Fruit fly (Drosophila melanogaster): ENCODE results near the gene Brd7-9.
A peak's percentile ranks its signal among the peaks of the same experiment; 100 is the strongest.

Gene Brd7-9

dm6 chr2L:7799804-7800433, 17.3 kb downstream of the Brd7-9 start, which contains the start of the genes Herp and r2d2 (continued):
- peak; percentile 83 for TF ChIP-seq da (GFP tag; optimal IDR thresholded peaks at IDR 0.05)
- TF ChIP-seq CG32772 (GFP tag; IDR thresholded peaks at IDR 0.05) = peak; percentile 92
- TF ChIP-seq Blimp-1 (GFP tag; optimal IDR thresholded peaks at IDR 0.05) = peak; percentile 75
- TF ChIP-seq nau (GFP tag; optimal IDR thresholded peaks at IDR 0.05) = peak; percentile 84
- no peak for TF ChIP-seq CG11696 (GFP tag; IDR thresholded peaks at IDR 0.05)
- peak; percentile 94 for TF ChIP-seq Rfx (GFP tag; IDR thresholded peaks at IDR 0.05)
- TF ChIP-seq gsb-n (tag; optimal IDR thresholded peaks at IDR 0.05) = peak; percentile 79
- peak; percentile 94 for TF ChIP-seq sob (GFP tag; IDR thresholded peaks at IDR 0.05)
- peak; percentile 92 for TF ChIP-seq pnt (GFP tag; optimal IDR thresholded peaks at IDR 0.05)
- TF ChIP-seq CG1832 (GFP tag; optimal IDR thresholded peaks at IDR 0.05) = no peak
- peak; percentile 86 for TF ChIP-seq CG10147 (GFP tag; optimal IDR thresholded peaks at IDR 0.05)
- peak; percentile 92 for TF ChIP-seq CG13296 (GFP tag; optimal IDR thresholded peaks at IDR 0.05)
- peak; percentile 94 for TF ChIP-seq CG13424 (tag; optimal IDR thresholded peaks at IDR 0.05)
- TF ChIP-seq dmrt99B (tag; optimal IDR thresholded peaks at IDR 0.05) = peak; percentile 87
- TF ChIP-seq tna (GFP tag; IDR thresholded peaks at IDR 0.05; ENCODE audit: partially characterized antibody) = no peak; the same call in 1 of the 2 replicates
- no peak for TF ChIP-seq CG8478 (optimal IDR thresholded peaks at IDR 0.05)
- TF ChIP-seq ATbp (GFP tag; optimal IDR thresholded peaks at IDR 0.05) = peak; percentile 67
- peak; percentile 88 for TF ChIP-seq PHDP (tag; optimal IDR thresholded peaks at IDR 0.05)
- peak; percentile 93 for TF ChIP-seq CG13894 (tag; optimal IDR thresholded peaks at IDR 0.05)
- TF ChIP-seq CG18011 (GFP tag; optimal IDR thresholded peaks at IDR 0.05) = peak; percentile 61
- TF ChIP-seq CG17361 (GFP tag; IDR thresholded peaks at IDR 0.05) = peak; percentile 94
- TF ChIP-seq Sry-δ (GFP tag; optimal IDR thresholded peaks at IDR 0.05) = peak; percentile 86
- peak; percentile 93 for TF ChIP-seq gem (tag; optimal IDR thresholded peaks at IDR 0.05)
- peak; percentile 96 for TF ChIP-seq CHES-1-like (GFP tag; optimal IDR thresholded peaks at IDR 0.05)
- peak; percentile 61 for TF ChIP-seq MTF-1 (GFP tag; optimal IDR thresholded peaks at IDR 0.05; ENCODE audit: borderline replicate concordance)
- TF ChIP-seq Hey (tag; optimal IDR thresholded peaks at IDR 0.05) = peak; percentile 82
- TF ChIP-seq H2.0 (GFP tag; IDR thresholded peaks at IDR 0.05) = peak; percentile 80
- peak; percentile 90 for TF ChIP-seq esg (GFP tag; conservative IDR thresholded peaks at IDR 0.05)
- peak; percentile 68 for TF ChIP-seq E2f1 (GFP tag; IDR thresholded peaks at IDR 0.05)
- TF ChIP-seq sens (GFP tag) = peak; percentile 98
- TF ChIP-seq CG11456 (GFP tag; IDR thresholded peaks at IDR 0.05) = peak; percentile 88
- peak; percentile 86 for TF ChIP-seq HLH3B (GFP tag; IDR thresholded peaks at IDR 0.05)
- TF ChIP-seq sna (GFP tag; IDR thresholded peaks at IDR 0.05; ENCODE audit: partially characterized antibody) = peak; percentile 80
- TF ChIP-seq Dip3 (GFP tag; optimal IDR thresholded peaks at IDR 0.05) = peak; percentile 93
- no peak; the same call in none of the 2 replicates for TF ChIP-seq CG42726 (GFP tag; IDR thresholded peaks at IDR 0.05; ENCODE audit: partially characterized antibody)
- peak; percentile 85 for TF ChIP-seq CG15601 (tag; optimal IDR thresholded peaks at IDR 0.05)
- TF ChIP-seq ro (GFP tag; IDR thresholded peaks at IDR 0.05) = peak; percentile 67
- peak; percentile 88 for TF ChIP-seq Optix (GFP tag; IDR thresholded peaks at IDR 0.05)
- peak; percentile 65; the same call in 1 of the 2 replicates for TF ChIP-seq toy (GFP tag; IDR thresholded peaks at IDR 0.05)
- TF ChIP-seq gsb (GFP tag; IDR thresholded peaks at IDR 0.05) = peak; percentile 71
- peak; percentile 94 for TF ChIP-seq Side (GFP tag; optimal IDR thresholded peaks at IDR 0.05)
- peak; percentile 93 for TF ChIP-seq maf-S (GFP tag; optimal IDR thresholded peaks at IDR 0.05)
- peak; percentile 91 for TF ChIP-seq CG7839 (tag; optimal IDR thresholded peaks at IDR 0.05)
- TF ChIP-seq slp2 (GFP tag; optimal IDR thresholded peaks at IDR 0.05) = peak; percentile 94
- TF ChIP-seq CG3995 (GFP tag; optimal IDR thresholded peaks at IDR 0.05) = peak; percentile 100
- peak; percentile 68 for TF ChIP-seq pzg (GFP tag; optimal IDR thresholded peaks at IDR 0.05)
- TF ChIP-seq unpg (GFP tag; optimal IDR thresholded peaks at IDR 0.05) = peak; percentile 85
- TF ChIP-seq stwl (tag; optimal IDR thresholded peaks at IDR 0.05) = peak; percentile 87
- TF ChIP-seq CG18619 (GFP tag; optimal IDR thresholded peaks at IDR 0.05) = peak; percentile 91
- TF ChIP-seq CG30403 (GFP tag; optimal IDR thresholded peaks at IDR 0.05) = peak; percentile 96
